Worm (Caenorhabditis elegans): ENCODE results near the gene slc-25A21.

- TF ChIP-seq B0310.2 (tag; optimal IDR thresholded peaks at IDR 0.05) (no peak), tbx-11 (GFP tag; IDR thresholded peaks at IDR 0.05) (no peak), hnd-1 (tag; optimal IDR thresholded peaks at IDR 0.05) (no peak), flt-1 (GFP tag; IDR thresholded peaks at IDR 0.05) (no peak), ets-7 (tag; optimal IDR thresholded peaks at IDR 0.05) (no peak), ceh-36 (tag; optimal IDR thresholded peaks at IDR 0.05) (no peak), hmg-4 (GFP tag; optimal IDR thresholded peaks at IDR 0.05) (no peak), ama-1 (optimal IDR thresholded peaks at IDR 0.05) (no peak), F13C5.2 (tag; optimal IDR thresholded peaks at IDR 0.05) (no peak), tbx-37 (GFP tag; conservative IDR thresholded peaks at IDR 0.05) (no peak), sea-1 (GFP tag; conservative IDR thresholded peaks at IDR 0.05) (no peak), aly-1 (tag; optimal IDR thresholded peaks at IDR 0.05) (no peak), scrt-1 (GFP tag; IDR thresholded peaks at IDR 0.05) (no peak)
Observed at ce11 chrX:16157499-16157898, 32.2 kb upstream of the slc-25A21 start.

Data from whole organism, early embryonic.